Worm (Caenorhabditis elegans) whole organism, L3 larva: ENCODE measurements around the gene R07C12.1.
"Not testable (repeated sequence)": the region's sequence is repeated elsewhere in the genome, so short reads cannot be mapped to it uniquely, and the experiment has no call there.

Source experiments
- R02D3.7 ChIP-seq: fragments of 150-350 bp; optimal IDR thresholded peaks from 2 replicates; lab custom pipeline; 2014; ENCODE audit warnings: missing biosample characterization, missing genetic modification characterization
- ama-1 ChIP-seq: fragments of 150-350 bp; optimal IDR thresholded peaks from 2 replicates; lab custom pipeline; 2018
- ceh-28 ChIP-seq: fragments of 150-350 bp; optimal IDR thresholded peaks from 2 replicates; lab custom pipeline; 2014; ENCODE audit warnings: missing biosample characterization, missing genetic modification reagents, missing genetic modification characterization
- daf-12 ChIP-seq: fragments of 150-350 bp; optimal IDR thresholded peaks from 2 replicates; lab custom pipeline; 2014; ENCODE audit warnings: missing biosample characterization, missing genetic modification reagents, missing genetic modification characterization
- egl-27 ChIP-seq: sonication (generic microtip); optimal IDR thresholded peaks from 4 replicates; lab custom pipeline; 2017; ENCODE audit warnings: missing biosample characterization, missing genetic modification reagents, missing genetic modification characterization
- egl-5 ChIP-seq: fragments of 150-350 bp; optimal IDR thresholded peaks from 2 replicates; lab custom pipeline; 2017; ENCODE audit warnings: missing biosample characterization, missing genetic modification reagents, missing genetic modification characterization, inconsistent platforms
- elt-2 ChIP-seq: sonication (generic microtip); optimal IDR thresholded peaks from 2 replicates; lab custom pipeline; 2016; ENCODE audit warnings: missing genetic modification reagents, mild to moderate bottlenecking, missing genetic modification characterization, missing compliant biosample characterization
- elt-3 ChIP-seq, 3 experiments: fragments of 150-350 bp in 1 of 3; sonication (generic microtip) in 2 of 3; optimal IDR thresholded peaks; 2 replicates in 2 of 3; 4 replicates in 1 of 3; lab custom pipeline; 2014 to 2017; ENCODE audit warnings: missing biosample characterization in 3 of 3, missing genetic modification characterization in 3 of 3
- fkh-10 ChIP-seq: sonication (generic microtip); optimal IDR thresholded peaks from 2 replicates; lab custom pipeline; 2017; ENCODE audit warnings: missing biosample characterization, missing genetic modification reagents, missing genetic modification characterization
- fkh-2 ChIP-seq: fragments of 150-350 bp; optimal IDR thresholded peaks from 2 replicates; lab custom pipeline; 2014; ENCODE audit warnings: missing biosample characterization, missing genetic modification reagents, missing genetic modification characterization
- fos-1 ChIP-seq: fragments of 150-350 bp; optimal IDR thresholded peaks from 2 replicates; lab custom pipeline; 2014; ENCODE audit warnings: missing biosample characterization, missing genetic modification characterization
- hmg-11 ChIP-seq: sonication (generic microtip); optimal IDR thresholded peaks from 2 replicates; lab custom pipeline; 2016; ENCODE audit warnings: missing genetic modification characterization, missing compliant biosample characterization
- jun-1 ChIP-seq: fragments of 150-350 bp; optimal IDR thresholded peaks from 2 replicates; lab custom pipeline; 2014; ENCODE audit warnings: missing biosample characterization, missing genetic modification reagents, missing genetic modification characterization
- lin-39 ChIP-seq: fragments of 150-350 bp; optimal IDR thresholded peaks from 2 replicates; lab custom pipeline; 2018; ENCODE audit warnings: missing biosample characterization, missing genetic modification reagents, missing genetic modification characterization
- mdl-1 ChIP-seq: fragments of 150-350 bp; optimal IDR thresholded peaks from 2 replicates; lab custom pipeline; 2014; ENCODE audit warnings: missing biosample characterization, missing genetic modification characterization
- nhr-11 ChIP-seq: fragments of 150-350 bp; optimal IDR thresholded peaks from 2 replicates; lab custom pipeline; 2014; ENCODE audit warnings: missing biosample characterization, missing genetic modification characterization
- nhr-12 ChIP-seq: fragments of 150-350 bp; optimal IDR thresholded peaks from 2 replicates; lab custom pipeline; 2014; ENCODE audit warnings: missing biosample characterization, missing genetic modification characterization
- nhr-23 ChIP-seq: fragments of 150-350 bp; optimal IDR thresholded peaks from 2 replicates; lab custom pipeline; 2014; ENCODE audit warnings: missing biosample characterization, missing genetic modification reagents, missing genetic modification characterization
- nhr-25 ChIP-seq: sonication (generic microtip); optimal IDR thresholded peaks from 2 replicates; lab custom pipeline; 2017; ENCODE audit warnings: missing biosample characterization, missing genetic modification characterization
- nhr-28 ChIP-seq: fragments of 150-350 bp; optimal IDR thresholded peaks from 2 replicates; lab custom pipeline; 2014; ENCODE audit warnings: missing biosample characterization, missing genetic modification characterization
- nhr-43 ChIP-seq: sonication (generic microtip); optimal IDR thresholded peaks from 2 replicates; lab custom pipeline; 2016; ENCODE audit warnings: mild to moderate bottlenecking, missing genetic modification characterization, missing compliant biosample characterization; ENCODE audit not compliant: poor library complexity, severe bottlenecking
- nhr-67 ChIP-seq: fragments of 150-350 bp; optimal IDR thresholded peaks from 2 replicates; lab custom pipeline; 2014; ENCODE audit warnings: missing biosample characterization, missing genetic modification characterization
- nhr-76 ChIP-seq: fragments of 150-350 bp; sonication (generic microtip); optimal IDR thresholded peaks from 5 replicates; lab custom pipeline; 2014; ENCODE audit warnings: missing biosample characterization, missing genetic modification characterization
- nhr-77 ChIP-seq: fragments of 150-350 bp; optimal IDR thresholded peaks from 2 replicates; lab custom pipeline; 2014; ENCODE audit warnings: missing biosample characterization, missing genetic modification characterization
- pha-4 ChIP-seq: fragments of 150-350 bp; optimal IDR thresholded peaks from 2 replicates; lab custom pipeline; 2014; ENCODE audit warnings: missing biosample characterization, missing genetic modification reagents, missing genetic modification characterization
- pqm-1 ChIP-seq: fragments of 150-350 bp; optimal IDR thresholded peaks from 2 replicates; lab custom pipeline; 2017; ENCODE audit warnings: missing biosample characterization, missing genetic modification characterization, inconsistent platforms
- skn-1 ChIP-seq: fragments of 150-350 bp; optimal IDR thresholded peaks from 2 replicates; lab custom pipeline; 2014; ENCODE audit warnings: missing biosample characterization, missing genetic modification characterization
- snpc-4 ChIP-seq: fragments of 150-350 bp; optimal IDR thresholded peaks from 2 replicates; lab custom pipeline; 2014; ENCODE audit warnings: missing biosample characterization, missing genetic modification characterization
- tbx-2 ChIP-seq: sonication (generic microtip); optimal IDR thresholded peaks from 2 replicates; lab custom pipeline; 2016; ENCODE audit warnings: mild to moderate bottlenecking, missing genetic modification characterization, missing compliant biosample characterization
- unc-39 ChIP-seq: sonication (generic microtip); optimal IDR thresholded peaks from 4 replicates; lab custom pipeline; 2017; ENCODE audit warnings: missing biosample characterization, missing genetic modification characterization
- zag-1 ChIP-seq: fragments of 150-350 bp; optimal IDR thresholded peaks from 2 replicates; lab custom pipeline; 2014; ENCODE audit warnings: missing biosample characterization, missing genetic modification characterization
- ztf-11 ChIP-seq: fragments of 150-350 bp; optimal IDR thresholded peaks from 2 replicates; lab custom pipeline; 2014; ENCODE audit warnings: missing biosample characterization, missing genetic modification characterization
- ztf-4 ChIP-seq: fragments of 150-350 bp; optimal IDR thresholded peaks from 2 replicates; lab custom pipeline; 2014; ENCODE audit warnings: missing biosample characterization, missing genetic modification characterization

Gene R07C12.1

DNA sequence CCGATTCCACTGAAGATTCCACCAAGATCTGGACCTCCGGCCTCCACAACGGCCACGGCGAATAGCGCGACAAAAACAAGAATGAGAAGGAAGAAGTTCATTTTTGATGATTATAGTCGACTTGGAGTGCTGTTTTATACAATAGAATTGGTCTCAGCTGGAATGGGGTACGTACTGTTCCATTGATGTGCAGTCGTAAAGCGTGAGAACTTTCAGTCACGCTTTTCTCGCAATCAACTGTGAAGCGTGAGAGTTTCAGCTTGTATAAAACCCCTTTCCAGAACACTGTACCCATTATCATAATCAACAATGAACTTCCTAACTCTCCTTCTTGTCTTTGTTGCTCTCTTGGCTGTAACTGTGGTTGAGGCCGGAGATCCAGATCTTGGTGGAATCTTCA is 36.6 kb upstream of the R07C12.1 start, which contains the start of the genes F49F1.4 and F49F1.2:
Gene F49F1.4, minus strand, starts transcription at position 101 of the 400 bp plus-strand sequence.
Gene F49F1.2, plus strand, starts transcription at position 310 of the 400 bp plus-strand sequence.
- TF ChIP-seq nhr-25 = no peak

DNA sequence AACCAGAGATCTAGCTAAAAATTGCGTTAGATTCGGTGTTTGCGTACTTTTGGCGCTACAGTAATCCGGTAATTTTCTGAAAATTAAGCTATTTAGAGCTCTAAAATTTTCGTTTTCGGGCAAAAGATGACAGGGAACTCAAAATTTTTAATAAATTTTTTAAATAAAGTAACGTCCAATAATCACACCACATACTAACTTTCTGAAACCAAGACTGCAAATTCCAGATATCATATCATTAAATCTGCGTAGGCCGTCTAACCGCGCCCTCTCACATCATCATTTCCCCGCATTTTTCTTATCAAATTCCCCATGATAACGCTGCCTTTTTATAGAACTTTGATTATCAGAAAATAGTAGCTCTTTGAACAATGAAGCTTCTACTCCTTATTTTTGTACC is 34.8 kb upstream of the R07C12.1 start, which contains the start of gene drd-50:
Gene drd-50, plus strand, starts transcription at position 301 of the 400 bp plus-strand sequence.
- no peak for TF ChIP-seq nhr-77 (tag; lab: Kevin White, UChicago)
- no peak for TF ChIP-seq snpc-4 (tag; lab: Kevin White, UChicago)
- TF ChIP-seq jun-1 (tag; lab: Kevin White, UChicago) = no peak
- no peak for TF ChIP-seq ama-1 (lab: Kevin White, UChicago)
- TF ChIP-seq elt-2 = peak; percentile 65

DNA sequence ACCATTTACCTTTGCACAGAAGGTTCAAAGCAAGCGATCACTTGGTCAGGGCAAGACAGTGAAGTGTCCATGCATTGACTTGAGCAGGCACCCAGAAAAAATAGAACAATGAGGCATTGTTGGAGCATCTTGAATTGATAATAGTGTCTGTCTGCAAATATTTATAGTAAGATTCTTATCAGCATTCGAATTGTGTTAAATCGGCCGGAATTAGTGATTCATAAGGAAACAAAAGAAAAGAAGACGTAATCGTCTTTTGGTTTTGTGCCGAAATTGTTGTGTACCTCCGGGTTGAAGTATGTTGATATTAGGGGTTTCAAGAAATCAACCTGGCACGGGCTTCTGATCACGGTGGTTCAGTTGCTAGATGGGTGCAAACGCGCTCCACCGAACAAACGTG is 32.0 kb upstream of the R07C12.1 start, which contains the start of gene F49F1.5:
Gene F49F1.5, minus strand, starts transcription at position 153 of the 400 bp plus-strand sequence.
- TF ChIP-seq nhr-67 (tag; lab: Kevin White, UChicago) = no peak
- no peak for TF ChIP-seq fkh-10 (GFP tag; lab: Kevin White, UChicago)
- no peak for TF ChIP-seq lin-39 (tag; lab: Kevin White, UChicago)
- TF ChIP-seq nhr-11 (tag; lab: Kevin White, UChicago) = no peak
- TF ChIP-seq zag-1 (tag; lab: Kevin White, UChicago) = no peak
- no peak for TF ChIP-seq fos-1 (tag; lab: Kevin White, UChicago)
- TF ChIP-seq elt-2 = peak; percentile 63
- no peak for TF ChIP-seq nhr-77 (tag; lab: Kevin White, UChicago)

DNA sequence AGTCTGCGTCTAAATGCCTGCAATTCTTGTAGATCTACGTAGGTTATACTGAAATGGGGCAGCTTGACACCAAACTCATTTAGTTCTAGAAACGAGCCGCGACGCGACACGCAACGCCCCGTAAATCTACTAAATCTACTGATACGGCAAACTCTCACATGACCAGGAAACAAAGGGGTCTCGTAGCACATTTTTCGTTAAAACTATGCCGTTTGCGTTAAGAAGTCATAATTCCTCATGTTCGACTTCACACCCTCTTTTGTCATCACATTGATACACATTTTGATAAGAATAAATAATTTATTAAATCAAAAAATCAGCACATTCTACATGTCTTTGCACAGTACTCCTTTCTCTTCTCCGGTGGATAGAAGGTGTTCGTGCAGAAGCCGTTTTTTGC is 31.2 kb upstream of the R07C12.1 start:
- TF ChIP-seq nhr-12 (tag; lab: Kevin White, UChicago) (no peak), egl-27 (tag; lab: Kevin White, UChicago) (no peak), pqm-1 (peak; percentile 31), nhr-28 (tag; lab: Kevin White, UChicago) (no peak), elt-3 (tag; optimal IDR thresholded peaks at IDR 0.05; lab: Kevin White, UChicago) (no peak), fkh-2 (no peak), jun-1 (tag; lab: Kevin White, UChicago) (no peak), tbx-2 (tag; lab: Kevin White, UChicago) (no peak), elt-2 (peak; percentile 77), nhr-43 (tag; lab: Kevin White, UChicago) (no peak)

DNA sequence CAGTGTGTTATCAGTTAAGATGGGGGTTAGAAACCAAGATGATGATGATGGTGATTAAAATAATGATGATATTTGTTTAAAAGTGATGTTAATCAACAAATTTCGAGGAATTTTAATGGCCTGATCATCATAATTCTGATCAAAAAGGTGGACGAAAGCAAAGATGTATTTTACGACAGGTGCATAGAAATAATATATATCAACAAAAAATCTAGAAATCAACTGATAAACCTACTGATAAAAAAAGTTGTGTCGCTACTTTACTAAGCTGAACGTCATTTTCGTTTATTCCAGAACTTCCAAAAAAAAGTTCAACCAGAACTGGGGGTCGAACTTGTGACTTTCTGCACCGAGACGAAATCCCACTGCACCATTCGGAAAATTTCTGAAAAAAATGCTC is 29.2 kb upstream of the R07C12.1 start, which contains the start of gene mul-1:
Gene mul-1, minus strand, starts transcription at position 84 of the 400 bp plus-strand sequence.
- TF ChIP-seq elt-2 = peak; percentile 69
- TF ChIP-seq egl-5 (tag; lab: Kevin White, UChicago) = no peak
- TF ChIP-seq, all 47 proteins: peak for 1

DNA sequence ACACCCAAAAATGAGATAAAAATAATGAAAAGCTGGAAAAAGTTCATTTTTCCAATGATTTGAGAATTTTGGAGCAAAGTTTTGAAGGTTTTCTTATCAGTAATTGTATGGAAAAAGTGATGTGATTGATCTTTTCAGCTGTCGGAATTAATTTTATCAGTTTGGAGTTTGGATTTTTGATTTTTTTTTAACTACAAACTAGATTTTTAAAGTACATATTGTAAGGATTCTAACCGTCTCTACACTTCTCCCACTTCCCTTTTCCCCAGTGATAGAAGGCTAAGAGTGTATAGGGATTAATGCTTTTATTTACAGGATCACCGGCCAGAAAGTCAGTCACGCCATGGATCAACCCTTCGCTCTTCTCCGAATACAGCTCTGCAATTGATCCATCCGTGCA is 26.6 kb upstream of the R07C12.1 start, which contains the start of gene F49F1.7:
Gene F49F1.7, minus strand, starts transcription at position 101 of the 400 bp plus-strand sequence.
- not testable (repeated sequence) for TF ChIP-seq nhr-25; nhr-76 (tag; lab: Kevin White, UChicago); unc-39

DNA sequence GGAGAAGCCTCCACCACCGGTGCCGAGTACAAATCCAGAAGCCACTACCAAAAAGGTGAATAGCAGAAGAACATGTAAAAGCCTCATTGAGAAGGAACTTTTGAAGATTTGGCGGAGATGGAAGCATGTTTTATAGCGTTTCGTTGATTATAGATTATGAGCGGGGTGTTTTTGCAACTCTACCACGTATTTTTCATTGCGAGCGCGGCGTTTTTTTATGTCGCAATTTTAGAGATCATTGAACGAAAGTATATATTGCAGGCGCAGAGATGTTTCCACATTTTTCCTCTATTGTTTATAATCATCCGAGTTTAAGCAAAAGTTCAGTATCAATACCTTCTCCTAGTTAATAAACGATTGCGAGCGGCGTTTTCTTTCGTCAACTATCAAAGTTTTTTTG is 16.5 kb upstream of the R07C12.1 start, which contains the start of gene F49F1.17:
Gene F49F1.17, minus strand, starts transcription at position 101 of the 400 bp plus-strand sequence.
- TF ChIP-seq R02D3.7 (tag; lab: Kevin White, UChicago) = no peak
- no peak for TF ChIP-seq ztf-4 (tag; lab: Kevin White, UChicago)
- TF ChIP-seq pha-4 (tag; lab: Kevin White, UChicago) = no peak
- TF ChIP-seq nhr-43 (tag; lab: Kevin White, UChicago) = no peak
- no peak for TF ChIP-seq ceh-28
- no peak for TF ChIP-seq daf-12 (tag; lab: Kevin White, UChicago)

DNA sequence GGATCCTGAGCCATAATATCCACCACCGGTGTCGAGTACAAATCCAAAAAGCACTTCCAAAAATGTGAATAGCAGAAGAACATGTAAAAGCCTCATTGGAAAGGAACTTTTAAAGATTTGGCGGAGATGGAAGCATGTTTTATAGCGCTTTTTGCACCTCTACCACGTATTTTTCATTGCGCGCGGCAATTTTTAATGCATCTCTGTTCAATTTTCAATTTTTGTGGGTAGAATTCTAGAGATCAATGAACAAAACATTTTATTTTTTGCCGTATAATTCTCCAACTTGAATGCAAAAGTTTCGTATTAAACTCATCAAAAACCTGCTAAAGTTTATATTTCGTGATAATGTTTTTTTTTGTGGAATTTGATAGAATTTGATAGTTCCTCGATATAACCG is 14.8 kb upstream of the R07C12.1 start, which contains the start of gene F49F1.9:
Gene F49F1.9, minus strand, starts transcription at position 101 of the 400 bp plus-strand sequence.
- no peak for TF ChIP-seq skn-1 (tag; lab: Kevin White, UChicago)
- TF ChIP-seq R02D3.7 (tag; lab: Kevin White, UChicago) = no peak
- no peak for TF ChIP-seq nhr-28 (tag; lab: Kevin White, UChicago)
- no peak for TF ChIP-seq zag-1 (tag; lab: Kevin White, UChicago)
- no peak for TF ChIP-seq hmg-11 (tag; lab: Kevin White, UChicago)
- no peak for TF ChIP-seq elt-2
- no peak for TF ChIP-seq nhr-11 (tag; lab: Kevin White, UChicago)
- TF ChIP-seq lin-39 (tag; lab: Kevin White, UChicago) = no peak
- no peak for TF ChIP-seq tbx-2 (tag; lab: Kevin White, UChicago)
- TF ChIP-seq mdl-1 (tag; lab: Kevin White, UChicago) = no peak
- no peak for TF ChIP-seq ztf-11
- TF ChIP-seq daf-12 (tag; lab: Kevin White, UChicago) = no peak
- no peak for TF ChIP-seq unc-39
- no peak for TF ChIP-seq nhr-23
- no peak for TF ChIP-seq nhr-12 (tag; lab: Kevin White, UChicago)
